Fruit fly (Drosophila melanogaster) whole organism, embryonic: ENCODE results near the gene CG13033.

ENCODE experiments used
- Abd-B ChIP-seq: fragments of 200-800 bp; sonication (Bioruptor generic); optimal IDR thresholded peaks from 2 replicates; lab custom pipeline; 2018; ENCODE audit warnings: missing biosample characterization, mild to moderate bottlenecking, missing genetic modification characterization, moderate library complexity
- Atf-2 ChIP-seq: fragments of 200-800 bp; sonication (Bioruptor generic); optimal IDR thresholded peaks from 2 replicates; lab custom pipeline; 2016; ENCODE audit warnings: missing biosample characterization, missing genetic modification characterization
- BEAF-32 ChIP-seq: fragments of 200-800 bp; sonication (Bioruptor generic); optimal IDR thresholded peaks from 3 replicates; lab custom pipeline; 2017; ENCODE audit warnings: missing biosample characterization, missing genetic modification characterization, mild to moderate bottlenecking, moderate library complexity, missing genetic modification reagents
- CG10267 ChIP-seq: fragments of 200-800 bp; sonication (Bioruptor generic); optimal IDR thresholded peaks from 2 replicates; lab custom pipeline; 2018; ENCODE audit warnings: missing biosample characterization, mild to moderate bottlenecking, missing genetic modification characterization, moderate library complexity
- CG12299 ChIP-seq: fragments of 200-800 bp; sonication (Bioruptor generic); optimal IDR thresholded peaks from 2 replicates; lab custom pipeline; 2018; ENCODE audit warnings: missing biosample characterization, mild to moderate bottlenecking, missing genetic modification characterization
- CG13894 ChIP-seq: fragments of 200-800 bp; sonication (Bioruptor generic); optimal IDR thresholded peaks from 3 replicates; lab custom pipeline; 2018; ENCODE audit warnings: missing biosample characterization, mild to moderate bottlenecking, missing genetic modification characterization, moderate library complexity
- CG17829 ChIP-seq: fragments of 200-800 bp; optimal IDR thresholded peaks from 2 replicates; lab custom pipeline; 2019; ENCODE audit warnings: missing biosample characterization, mild to moderate bottlenecking, missing genetic modification characterization, moderate library complexity
- CG18619 ChIP-seq: fragments of 200-800 bp; sonication (Bioruptor generic); optimal IDR thresholded peaks from 3 replicates; lab custom pipeline; 2017; ENCODE audit warnings: missing biosample characterization, mild to moderate bottlenecking, missing genetic modification characterization
- CG2116 ChIP-seq: fragments of 200-800 bp; sonication (Bioruptor generic); optimal IDR thresholded peaks from 3 replicates; lab custom pipeline; 2018; ENCODE audit warnings: missing biosample characterization, mild to moderate bottlenecking, missing genetic modification characterization
- CG2129 ChIP-seq: fragments of 200-800 bp; sonication (Bioruptor generic); IDR thresholded peaks from 2 replicates; pipeline ENCODE4 v1.3.6; 2022; ENCODE audit warnings: missing biosample characterization, missing genetic modification characterization; ENCODE audit not compliant: partially characterized antibody
- CG30020 ChIP-seq: fragments of 200-800 bp; optimal IDR thresholded peaks from 2 replicates; lab custom pipeline; 2019; ENCODE audit warnings: missing biosample characterization, mild to moderate bottlenecking, missing genetic modification characterization, moderate library complexity
- CG31441 ChIP-seq: fragments of 200-800 bp; sonication (Bioruptor generic); IDR thresholded peaks from 2 replicates; pipeline ENCODE4 v1.3.6; 2022; ENCODE audit warnings: missing biosample characterization, missing genetic modification characterization
- CG32532 ChIP-seq: fragments of 200-800 bp; sonication (Bioruptor generic); IDR thresholded peaks from 2 replicates; pipeline ENCODE4 v1.3.6; 2022; ENCODE audit warnings: missing biosample characterization, missing genetic modification characterization
- CG32767 ChIP-seq: fragments of 200-800 bp; sonication (Bioruptor generic); IDR thresholded peaks from 2 replicates; pipeline ENCODE4 v1.3.6; 2022; ENCODE audit warnings: missing biosample characterization, missing genetic modification characterization
- CG4854 ChIP-seq: fragments of 200-800 bp; sonication (Bioruptor generic); optimal IDR thresholded peaks from 2 replicates; lab custom pipeline; 2016; ENCODE audit warnings: missing biosample characterization, missing genetic modification characterization, inconsistent platforms
- CG6272 ChIP-seq: fragments of 200-800 bp; sonication (Bioruptor generic); IDR thresholded peaks from 2 replicates; pipeline ENCODE4 v1.3.6; 2022; ENCODE audit warnings: missing biosample characterization, missing genetic modification characterization
- CG6683 ChIP-seq: fragments of 200-800 bp; sonication (Bioruptor generic); optimal IDR thresholded peaks from 2 replicates; lab custom pipeline; 2017; ENCODE audit warnings: missing biosample characterization, mild to moderate bottlenecking, missing genetic modification characterization, missing genetic modification reagents
- CG6765 ChIP-seq: fragments of 200-800 bp; sonication (Bioruptor generic); optimal IDR thresholded peaks from 3 replicates; lab custom pipeline; 2017; ENCODE audit warnings: missing biosample characterization, mild to moderate bottlenecking, missing genetic modification characterization
- CG6791 ChIP-seq: fragments of 200-800 bp; sonication (Bioruptor generic); IDR thresholded peaks from 3 replicates; pipeline ENCODE4 v1.3.6; 2022; ENCODE audit warnings: missing biosample characterization, missing genetic modification characterization; ENCODE audit not compliant: partially characterized antibody
- CHES-1-like ChIP-seq: fragments of 200-800 bp; sonication (Bioruptor generic); optimal IDR thresholded peaks from 2 replicates; lab custom pipeline; 2016; ENCODE audit warnings: missing biosample characterization, missing genetic modification characterization
- Dref ChIP-seq: fragments of 200-800 bp; sonication (Bioruptor generic); IDR thresholded peaks from 2 replicates; pipeline ENCODE4 v1.3.6; 2022; ENCODE audit warnings: missing biosample characterization, missing genetic modification characterization
- ERR ChIP-seq: fragments of 200-800 bp; sonication (Bioruptor generic); optimal IDR thresholded peaks from 2 replicates; lab custom pipeline; 2016; ENCODE audit warnings: missing biosample characterization, missing genetic modification characterization
- Fer1 ChIP-seq: fragments of 200-800 bp; sonication (Bioruptor generic); optimal IDR thresholded peaks from 2 replicates; lab custom pipeline; 2017; ENCODE audit warnings: missing biosample characterization, mild to moderate bottlenecking, missing genetic modification characterization
- Hey ChIP-seq: fragments of 200-800 bp; sonication (Bioruptor generic); optimal IDR thresholded peaks from 3 replicates; lab custom pipeline; 2018; ENCODE audit warnings: missing biosample characterization, mild to moderate bottlenecking, missing genetic modification characterization
- Pdp1 ChIP-seq, 2 experiments: fragments of 200-800 bp; sonication (Bioruptor generic); optimal IDR thresholded peaks; 3 replicates each; lab custom pipeline; 2016; ENCODE audit warnings: missing biosample characterization in 2 of 2, missing genetic modification characterization in 2 of 2, mild to moderate bottlenecking in 1 of 2, moderate library complexity in 1 of 2
- Ravus ChIP-seq: fragments of 200-800 bp; sonication (Bioruptor generic); IDR thresholded peaks from 2 replicates; pipeline ENCODE4 v1.3.6; 2022; ENCODE audit warnings: missing biosample characterization, missing genetic modification characterization
- Scr ChIP-seq: fragments of 200-800 bp; sonication (Bioruptor generic); IDR thresholded peaks from 2 replicates; pipeline ENCODE4 v1.3.6; 2022; ENCODE audit warnings: missing biosample characterization, missing genetic modification characterization; ENCODE audit not compliant: partially characterized antibody
- Sry-δ ChIP-seq: fragments of 200-800 bp; sonication (Bioruptor generic); optimal IDR thresholded peaks from 2 replicates; lab custom pipeline; 2016; ENCODE audit warnings: missing biosample characterization, missing genetic modification characterization
- al ChIP-seq: fragments of 200-800 bp; sonication (Bioruptor generic); IDR thresholded peaks from 2 replicates; pipeline ENCODE4 v1.3.6; 2022; ENCODE audit warnings: missing biosample characterization, missing genetic modification characterization
- bbx ChIP-seq: fragments of 200-800 bp; sonication (Bioruptor generic); IDR thresholded peaks from 2 replicates; pipeline ENCODE4 v1.3.6; 2022; ENCODE audit warnings: missing biosample characterization, missing genetic modification characterization; ENCODE audit not compliant: partially characterized antibody
- bigmax ChIP-seq: fragments of 200-800 bp; sonication (Bioruptor generic); optimal IDR thresholded peaks from 2 replicates; lab custom pipeline; 2018; ENCODE audit warnings: missing biosample characterization, mild to moderate bottlenecking, missing genetic modification characterization
- chn ChIP-seq: fragments of 200-800 bp; sonication (Bioruptor generic); optimal IDR thresholded peaks from 2 replicates; lab custom pipeline; 2016; ENCODE audit warnings: missing biosample characterization, missing genetic modification characterization
- ci ChIP-seq: fragments of 200-800 bp; sonication (Bioruptor generic); IDR thresholded peaks from 3 replicates; pipeline ENCODE4 v1.3.6; 2022; ENCODE audit warnings: missing biosample characterization, missing genetic modification characterization
- dpn ChIP-seq, 2 experiments: fragments of 200-800 bp; sonication (Bioruptor generic); optimal IDR thresholded peaks; 3 replicates each; lab custom pipeline; 2016; ENCODE audit warnings: missing biosample characterization in 2 of 2, missing genetic modification characterization in 2 of 2
- fd64A ChIP-seq: fragments of 200-800 bp; sonication (Bioruptor generic); optimal IDR thresholded peaks from 3 replicates; lab custom pipeline; 2018; ENCODE audit warnings: missing biosample characterization, mild to moderate bottlenecking, missing genetic modification characterization
- grau ChIP-seq: fragments of 200-800 bp; optimal IDR thresholded peaks from 3 replicates; lab custom pipeline; 2019; ENCODE audit warnings: missing biosample characterization, mild to moderate bottlenecking, missing genetic modification characterization, moderate library complexity
- gro ChIP-seq: fragments of 200-800 bp; sonication (Bioruptor generic); optimal IDR thresholded peaks from 2 replicates; lab custom pipeline; 2016; ENCODE audit warnings: missing biosample characterization, missing genetic modification characterization
- hb ChIP-seq: fragments of 200-800 bp; sonication (Bioruptor generic); IDR thresholded peaks from 3 replicates; pipeline ENCODE4 v1.3.6; 2022; ENCODE audit warnings: missing biosample characterization, missing genetic modification characterization; ENCODE audit not compliant: partially characterized antibody
- hkb ChIP-seq, 2 experiments: fragments of 200-800 bp in 1 of 2; fragments of >200 bp in 1 of 2; sonication (Bioruptor generic) in 1 of 2; IDR thresholded peaks in 1 of 2; optimal IDR thresholded peaks in 1 of 2; 2 replicates each; pipeline versions ENCODE4 v1.3.6 to Lab custom; 2017 to 2022; ENCODE audit warnings: missing biosample characterization in 1 of 2, missing genetic modification characterization in 1 of 2
- jumu ChIP-seq: fragments of 200-800 bp; sonication (Bioruptor generic); optimal IDR thresholded peaks from 3 replicates; lab custom pipeline; 2016; ENCODE audit warnings: missing biosample characterization, missing genetic modification characterization
- lilli ChIP-seq: fragments of 200-800 bp; sonication (Bioruptor generic); optimal IDR thresholded peaks from 3 replicates; lab custom pipeline; 2016; ENCODE audit warnings: missing biosample characterization, missing genetic modification characterization
- lmd ChIP-seq: fragments of 200-800 bp; sonication (Bioruptor generic); IDR thresholded peaks from 2 replicates; pipeline ENCODE4 v1.3.6; 2022; ENCODE audit warnings: missing biosample characterization, missing genetic modification characterization
- prd ChIP-seq, 3 experiments: fragments of >200 bp in 2 of 3; fragments of 200-800 bp in 1 of 3; sonication (Bioruptor generic) in 1 of 3; optimal IDR thresholded peaks in 2 of 3; IDR thresholded peaks in 1 of 3; 2 replicates in 2 of 3; 3 replicates in 1 of 3; pipeline versions ENCODE4 v1.3.6 to Lab custom; 2017 to 2022; ENCODE audit warnings: missing biosample characterization in 1 of 3, missing genetic modification characterization in 1 of 3
- pros ChIP-seq: fragments of 200-800 bp; sonication (Bioruptor generic); optimal IDR thresholded peaks from 3 replicates; lab custom pipeline; 2019; ENCODE audit warnings: missing biosample characterization, mild to moderate bottlenecking, missing genetic modification characterization, moderate library complexity
- sens ChIP-seq: fragments of 200-800 bp; sonication (Bioruptor generic); peaks from one replicate; lab custom pipeline; 2016; ENCODE audit warnings: missing biosample characterization, missing genetic modification characterization
- slbo ChIP-seq: fragments of 200-800 bp; sonication (Bioruptor generic); IDR thresholded peaks from 2 replicates; pipeline ENCODE4 v1.3.6; 2022; ENCODE audit warnings: missing biosample characterization, missing genetic modification characterization
- sna ChIP-seq: fragments of 200-800 bp; sonication (Bioruptor generic); IDR thresholded peaks from 2 replicates; pipeline ENCODE4 v1.3.6; 2022; ENCODE audit warnings: missing biosample characterization, missing genetic modification characterization; ENCODE audit not compliant: partially characterized antibody
- twi ChIP-seq: fragments of 200-800 bp; optimal IDR thresholded peaks from 2 replicates; lab custom pipeline; 2019; ENCODE audit warnings: missing biosample characterization, mild to moderate bottlenecking, missing genetic modification characterization, moderate library complexity
- vvl ChIP-seq: fragments of 200-800 bp; sonication (Bioruptor generic); IDR thresholded peaks from 2 replicates; pipeline ENCODE4 v1.3.6; 2022; ENCODE audit warnings: missing biosample characterization, missing genetic modification characterization

CG13033 gene

dm6 chr3L:16584074-16584578 is 38.7 kb upstream of the CG13033 start, which contains the start of gene UQCR-C2 (continued):
- TF ChIP-seq BEAF-32 (GFP tag; lab: Kevin White, UChicago) (peak; percentile 61), grau (peak; percentile 41), Scr (GFP tag; lab: Robert Waterston, UW) (peak; percentile 25), CG6791 (GFP tag; lab: Robert Waterston, UW) (peak; percentile 19; the same call in 1 of the 3 replicates), Abd-B (GFP tag; lab: Kevin White, UChicago) (peak; percentile 65), ERR (GFP tag; lab: Kevin White, UChicago) (no peak), CHES-1-like (GFP tag; lab: Kevin White, UChicago) (peak; percentile 38), hb (no peak), CG4854 (GFP tag; lab: Kevin White, UChicago) (no peak), bigmax (peak; percentile 86), CG13894 (tag; lab: Kevin White, UChicago) (peak; percentile 54), twi (tag; lab: Kevin White, UChicago) (peak; percentile 23), fd64A (no peak), ci (GFP tag; lab: Robert Waterston, UW) (peak; percentile 6; the same call in 1 of the 3 replicates), sna (peak; percentile 44; the same call in 1 of the 2 replicates), sens (GFP tag; lab: Kevin White, UChicago) (peak; percentile 61), CG10267 (tag; lab: Kevin White, UChicago) (peak; percentile 55), CG6683 (GFP tag; lab: Kevin White, UChicago) (no peak), hkb (optimal IDR thresholded peaks at IDR 0.05; lab: Kevin White, UChicago) (no peak), hkb (GFP tag; IDR thresholded peaks at IDR 0.05; lab: Robert Waterston, UW) (no peak), Atf-2 (GFP tag; lab: Kevin White, UChicago) (no peak), CG2116 (GFP tag; lab: Kevin White, UChicago) (peak; percentile 44), gro (GFP tag; lab: Kevin White, UChicago) (peak; percentile 54), al (no peak), Pdp1 (GFP tag; optimal IDR thresholded peaks at IDR 0.05; lab: Kevin White, UChicago) (peak in 1 of 2 experiments; percentile 98), Hey (tag; lab: Kevin White, UChicago) (no peak), slbo (GFP tag; lab: Robert Waterston, UW) (peak; percentile 17; the same call in 1 of the 2 replicates), CG18619 (no peak), CG6765 (no peak), CG12299 (no peak), vvl (GFP tag; lab: Robert Waterston, UW) (peak; percentile 49), Ravus (GFP tag; lab: Robert Waterston, UW) (no peak), pros (no peak), Sry-δ (GFP tag; lab: Kevin White, UChicago) (peak; percentile 67), lmd (GFP tag; lab: Robert Waterston, UW) (0 out of 2 replicates have a peak, but pooled peaks have one; percentile 6), CG2129 (GFP tag; lab: Robert Waterston, UW) (no peak), chn (GFP tag; lab: Kevin White, UChicago) (no peak), prd (optimal IDR thresholded peaks at IDR 0.05; lab: Kevin White, UChicago) (no peak), prd (GFP tag; IDR thresholded peaks at IDR 0.05; lab: Robert Waterston, UW) (no peak), CG32767 (no peak), CG6272 (GFP tag; lab: Robert Waterston, UW) (no peak), CG31441 (GFP tag; lab: Robert Waterston, UW) (peak; percentile 96), CG32532 (GFP tag; lab: Robert Waterston, UW) (peak; percentile 16; the same call in 1 of the 2 replicates), bbx (GFP tag; lab: Robert Waterston, UW) (peak; percentile 38), Fer1 (peak; percentile 42), lilli (GFP tag; lab: Kevin White, UChicago) (peak; percentile 19), dpn (GFP tag; optimal IDR thresholded peaks at IDR 0.05; lab: Kevin White, UChicago) (no peak), CG30020 (tag; lab: Kevin White, UChicago) (peak; percentile 47), CG17829 (tag; lab: Kevin White, UChicago) (peak; percentile 60), jumu (no peak), Dref (peak; percentile 37)
